Fruit fly (Drosophila melanogaster) whole organism, embryonic: ENCODE results near the gene CG42869.

Source experiments
- CG12299 ChIP-seq: fragments of 200-800 bp; sonication (Bioruptor generic); optimal IDR thresholded peaks from 2 replicates; lab custom pipeline; 2018; ENCODE audit warnings: missing biosample characterization, mild to moderate bottlenecking, missing genetic modification characterization
- CG12659 ChIP-seq: fragments of 200-800 bp; sonication (Bioruptor generic); optimal IDR thresholded peaks from 3 replicates; lab custom pipeline; 2017; ENCODE audit warnings: mild to moderate bottlenecking, missing biosample characterization, missing genetic modification reagents, missing genetic modification characterization
- CG14965 ChIP-seq: fragments of 200-800 bp; sonication (Bioruptor generic); optimal IDR thresholded peaks from 2 replicates; lab custom pipeline; 2016; ENCODE audit warnings: missing biosample characterization, missing genetic modification characterization, borderline replicate concordance
- CG15269 ChIP-seq: fragments of 200-800 bp; sonication (Bioruptor generic); optimal IDR thresholded peaks from 2 replicates; lab custom pipeline; 2018; ENCODE audit warnings: missing biosample characterization, mild to moderate bottlenecking, missing genetic modification characterization, moderate library complexity
- CG17802 ChIP-seq: fragments of 200-800 bp; sonication (Bioruptor generic); optimal IDR thresholded peaks from 2 replicates; lab custom pipeline; 2018; ENCODE audit warnings: missing biosample characterization, mild to moderate bottlenecking, missing genetic modification characterization, moderate library complexity
- CG2889 ChIP-seq: fragments of 200-800 bp; sonication (Bioruptor generic); IDR thresholded peaks from 3 replicates; pipeline ENCODE4 v1.3.6; 2022; ENCODE audit warnings: missing biosample characterization, missing genetic modification characterization
- CG30403 ChIP-seq: fragments of 200-800 bp; sonication (Bioruptor generic); optimal IDR thresholded peaks from 3 replicates; lab custom pipeline; 2016; ENCODE audit warnings: missing biosample characterization, missing genetic modification characterization
- CG3407 ChIP-seq: fragments of 200-800 bp; sonication (Bioruptor generic); optimal IDR thresholded peaks from 2 replicates; lab custom pipeline; 2018; ENCODE audit warnings: missing biosample characterization, mild to moderate bottlenecking, missing genetic modification characterization
- CG4360 ChIP-seq: fragments of 200-800 bp; sonication (Bioruptor generic); IDR thresholded peaks from 2 replicates; pipeline ENCODE4 v1.3.6; 2022; ENCODE audit warnings: missing biosample characterization, missing genetic modification characterization
- CG5180 ChIP-seq: fragments of 200-800 bp; sonication (Bioruptor generic); optimal IDR thresholded peaks from 3 replicates; lab custom pipeline; 2017; ENCODE audit warnings: missing biosample characterization, missing genetic modification characterization, mild to moderate bottlenecking, moderate library complexity, missing genetic modification reagents
- CG7745 ChIP-seq: fragments of 200-800 bp; sonication (Bioruptor generic); optimal IDR thresholded peaks from 2 replicates; lab custom pipeline; 2018; ENCODE audit warnings: missing biosample characterization, mild to moderate bottlenecking, missing genetic modification characterization, moderate library complexity
- CG7928 ChIP-seq: fragments of 200-800 bp; sonication (Bioruptor generic); optimal IDR thresholded peaks from 2 replicates; lab custom pipeline; 2017; ENCODE audit warnings: missing biosample characterization, mild to moderate bottlenecking, missing genetic modification characterization
- CG8290 ChIP-seq, 3 experiments: fragments of 200-800 bp; sonication (Bioruptor generic); optimal IDR thresholded peaks; 2 replicates each; lab custom pipeline; 2016 to 2019; ENCODE audit warnings: missing biosample characterization in 3 of 3, missing genetic modification characterization in 3 of 3, mild to moderate bottlenecking in 2 of 3, moderate library complexity in 1 of 3
- D ChIP-seq, 2 experiments: fragments of 200-800 bp in 1 of 2; fragments of >200 bp in 1 of 2; sonication (Bioruptor generic) in 1 of 2; optimal IDR thresholded peaks; 2 replicates in 1 of 2; 3 replicates in 1 of 2; lab custom pipeline; 2017; ENCODE audit warnings: mild to moderate bottlenecking in 1 of 2, missing biosample characterization in 1 of 2, missing genetic modification characterization in 1 of 2, missing genetic modification reagents in 1 of 2
- Drgx ChIP-seq: fragments of 200-800 bp; sonication (Bioruptor generic); IDR thresholded peaks from 2 replicates; pipeline ENCODE4 v1.3.6; 2022; ENCODE audit warnings: missing biosample characterization, missing genetic modification characterization
- Elba2 ChIP-seq: fragments of 200-800 bp; sonication (Bioruptor generic); optimal IDR thresholded peaks from 3 replicates; lab custom pipeline; 2016; ENCODE audit warnings: missing biosample characterization, missing genetic modification characterization
- Fer1 ChIP-seq: fragments of 200-800 bp; sonication (Bioruptor generic); optimal IDR thresholded peaks from 2 replicates; lab custom pipeline; 2017; ENCODE audit warnings: missing biosample characterization, mild to moderate bottlenecking, missing genetic modification characterization
- Hand ChIP-seq: fragments of 200-800 bp; sonication (Bioruptor generic); optimal IDR thresholded peaks from 2 replicates; lab custom pipeline; 2017; ENCODE audit warnings: mild to moderate bottlenecking, missing biosample characterization, missing genetic modification reagents, missing genetic modification characterization
- HmgZ ChIP-seq: fragments of 200-800 bp; sonication (Bioruptor generic); optimal IDR thresholded peaks from 2 replicates; lab custom pipeline; 2018; ENCODE audit warnings: missing biosample characterization, mild to moderate bottlenecking, missing genetic modification characterization
- Hr51 ChIP-seq, 2 experiments: fragments of 200-800 bp; sonication (Bioruptor generic); optimal IDR thresholded peaks; 2 replicates in 1 of 2; 3 replicates in 1 of 2; lab custom pipeline; 2016 to 2018; ENCODE audit warnings: missing biosample characterization in 2 of 2, missing genetic modification characterization in 2 of 2, mild to moderate bottlenecking in 1 of 2, moderate library complexity in 1 of 2
- Hsf ChIP-seq: fragments of 200-800 bp; sonication (Bioruptor generic); optimal IDR thresholded peaks from 3 replicates; lab custom pipeline; 2016; ENCODE audit warnings: missing biosample characterization, missing genetic modification characterization
- Lhr ChIP-seq: fragments of 200-800 bp; sonication (Bioruptor generic); optimal IDR thresholded peaks from 3 replicates; lab custom pipeline; 2017; ENCODE audit warnings: mild to moderate bottlenecking, missing biosample characterization, missing genetic modification reagents, missing genetic modification characterization
- Opbp ChIP-seq: fragments of 200-800 bp; sonication (Bioruptor generic); IDR thresholded peaks from 3 replicates; pipeline ENCODE4 v1.3.6; 2022; ENCODE audit warnings: missing biosample characterization, missing genetic modification characterization; ENCODE audit not compliant: partially characterized antibody
- Side ChIP-seq: fragments of 200-800 bp; sonication (Bioruptor generic); optimal IDR thresholded peaks from 2 replicates; lab custom pipeline; 2016; ENCODE audit warnings: missing biosample characterization, missing genetic modification characterization
- Sox102F ChIP-seq: fragments of 200-800 bp; sonication (Bioruptor generic); optimal IDR thresholded peaks from 2 replicates; lab custom pipeline; 2018; ENCODE audit warnings: missing biosample characterization, mild to moderate bottlenecking, missing genetic modification characterization, moderate library complexity
- Trl ChIP-seq, 3 experiments: fragments of >200 bp in 2 of 3; fragments of 200-800 bp in 1 of 3; sonication (Bioruptor generic) in 1 of 3; optimal IDR thresholded peaks; 2 replicates in 1 of 3; 3 replicates in 2 of 3; lab custom pipeline; 2016 to 2017; ENCODE audit warnings: missing biosample characterization in 1 of 3, missing genetic modification characterization in 1 of 3
- ase ChIP-seq: fragments of 200-800 bp; sonication (Bioruptor generic); IDR thresholded peaks from 3 replicates; pipeline ENCODE4 v1.3.6; 2022; ENCODE audit warnings: missing biosample characterization, missing genetic modification characterization
- ato ChIP-seq: fragments of 200-800 bp; sonication (Bioruptor generic); IDR thresholded peaks from 2 replicates; pipeline ENCODE4 v1.3.6; 2022; ENCODE audit warnings: missing biosample characterization, missing genetic modification characterization; ENCODE audit not compliant: partially characterized antibody
- bbx ChIP-seq: fragments of 200-800 bp; sonication (Bioruptor generic); IDR thresholded peaks from 2 replicates; pipeline ENCODE4 v1.3.6; 2022; ENCODE audit warnings: missing biosample characterization, missing genetic modification characterization; ENCODE audit not compliant: partially characterized antibody
- ci ChIP-seq: fragments of 200-800 bp; sonication (Bioruptor generic); IDR thresholded peaks from 3 replicates; pipeline ENCODE4 v1.3.6; 2022; ENCODE audit warnings: missing biosample characterization, missing genetic modification characterization
- crp ChIP-seq, 2 experiments: fragments of 200-800 bp; sonication (Bioruptor generic); optimal IDR thresholded peaks; 2 replicates in 1 of 2; 3 replicates in 1 of 2; lab custom pipeline; 2017; ENCODE audit warnings: missing biosample characterization in 2 of 2, missing genetic modification characterization in 2 of 2, mild to moderate bottlenecking in 1 of 2, moderate library complexity in 1 of 2
- dan ChIP-seq: fragments of 200-800 bp; sonication (Bioruptor generic); IDR thresholded peaks from 2 replicates; pipeline ENCODE4 v1.3.6; 2022; ENCODE audit warnings: missing biosample characterization, missing genetic modification characterization
- fd3F ChIP-seq: fragments of 200-800 bp; sonication (Bioruptor generic); optimal IDR thresholded peaks from 2 replicates; lab custom pipeline; 2018; ENCODE audit warnings: missing biosample characterization, mild to moderate bottlenecking, missing genetic modification characterization, moderate library complexity
- nerfin-1 ChIP-seq: fragments of 200-800 bp; sonication (Bioruptor generic); optimal IDR thresholded peaks from 3 replicates; lab custom pipeline; 2019; ENCODE audit warnings: missing biosample characterization, mild to moderate bottlenecking, missing genetic modification characterization, moderate library complexity
- odd ChIP-seq: fragments of 200-800 bp; sonication (Bioruptor generic); optimal IDR thresholded peaks from 2 replicates; lab custom pipeline; 2017; ENCODE audit warnings: missing biosample characterization, mild to moderate bottlenecking, missing genetic modification characterization
- pum ChIP-seq: fragments of 200-800 bp; sonication (Bioruptor generic); optimal IDR thresholded peaks from 2 replicates; lab custom pipeline; 2016; ENCODE audit warnings: missing biosample characterization, missing genetic modification characterization
- repo ChIP-seq: fragments of 200-800 bp; sonication (Bioruptor generic); optimal IDR thresholded peaks from 2 replicates; lab custom pipeline; 2016; ENCODE audit warnings: missing biosample characterization, missing genetic modification characterization
- ro ChIP-seq: fragments of 200-800 bp; sonication (Bioruptor generic); IDR thresholded peaks from 2 replicates; pipeline ENCODE4 v1.3.6; 2022; ENCODE audit warnings: missing biosample characterization, missing genetic modification characterization
- slou ChIP-seq: fragments of 200-800 bp; sonication (Bioruptor generic); optimal IDR thresholded peaks from 3 replicates; lab custom pipeline; 2016; ENCODE audit warnings: missing biosample characterization, missing genetic modification characterization
- sna ChIP-seq: fragments of 200-800 bp; sonication (Bioruptor generic); IDR thresholded peaks from 2 replicates; pipeline ENCODE4 v1.3.6; 2022; ENCODE audit warnings: missing biosample characterization, missing genetic modification characterization; ENCODE audit not compliant: partially characterized antibody
- tap ChIP-seq: fragments of 200-800 bp; optimal IDR thresholded peaks from 3 replicates; lab custom pipeline; 2019; ENCODE audit warnings: missing biosample characterization, mild to moderate bottlenecking, missing genetic modification characterization, moderate library complexity
- tio ChIP-seq: fragments of 200-800 bp; sonication (Bioruptor generic); optimal IDR thresholded peaks from 2 replicates; lab custom pipeline; 2017; ENCODE audit warnings: missing biosample characterization, missing genetic modification characterization, inconsistent platforms
- ttk ChIP-seq: fragments of 200-800 bp; sonication (Bioruptor generic); IDR thresholded peaks from 2 replicates; pipeline ENCODE4 v2.1.2; 2022; ENCODE audit warnings: missing biosample characterization, missing genetic modification characterization
- usp ChIP-seq: fragments of >200 bp; optimal IDR thresholded peaks from 2 replicates; lab custom pipeline; 2017; ENCODE audit warnings: missing biosample characterization, missing genetic modification characterization
- wor ChIP-seq: fragments of 200-800 bp; sonication (Bioruptor generic); IDR thresholded peaks from 2 replicates; pipeline ENCODE4 v1.3.6; 2022; ENCODE audit warnings: missing biosample characterization, missing genetic modification characterization
- zf30C ChIP-seq: fragments of 200-800 bp; sonication (Bioruptor generic); optimal IDR thresholded peaks from 3 replicates; lab custom pipeline; 2018; ENCODE audit warnings: missing biosample characterization, mild to moderate bottlenecking, missing genetic modification characterization

CG42869 gene

dm6 chr3R:21719420-21719933, 17.2 kb downstream of the CG42869 start, which contains the start of gene CG31176 (continued):
- 0 out of 3 replicates have a peak, but pooled peaks have one; percentile 12 for TF ChIP-seq Opbp (GFP tag; lab: Robert Waterston, UW)
- peak; percentile 24; the same call in 1 of the 3 replicates for TF ChIP-seq ci (GFP tag; lab: Robert Waterston, UW)
- no peak for TF ChIP-seq odd
- peak; percentile 44; the same call in 1 of the 2 replicates for TF ChIP-seq bbx (GFP tag; lab: Robert Waterston, UW)
- TF ChIP-seq dan (GFP tag; lab: Robert Waterston, UW) = no peak
- no peak for TF ChIP-seq CG4360
- TF ChIP-seq ase (GFP tag; lab: Robert Waterston, UW) = no peak
- TF ChIP-seq CG7928 (GFP tag; lab: Kevin White, UChicago) = no peak
- TF ChIP-seq CG8290 (GFP tag; optimal IDR thresholded peaks at IDR 0.05; lab: Kevin White, UChicago) = no peak
- TF ChIP-seq CG8290 (tag; optimal IDR thresholded peaks at IDR 0.05; lab: Kevin White, UChicago) = peak in 1 of 2 experiments; percentile 18
- no peak for TF ChIP-seq usp (GFP tag; lab: Kevin White, UChicago)
- no peak for TF ChIP-seq tio (GFP tag; lab: Kevin White, UChicago)
- TF ChIP-seq crp (GFP tag; optimal IDR thresholded peaks at IDR 0.05; lab: Kevin White, UChicago) = peak in 1 of 2 experiments; percentile 46
- TF ChIP-seq D (optimal IDR thresholded peaks at IDR 0.05; lab: Kevin White, UChicago) = no peak
- peak; percentile 2 for TF ChIP-seq D (GFP tag; optimal IDR thresholded peaks at IDR 0.05; lab: Kevin White, UChicago)
- TF ChIP-seq Hsf (GFP tag; lab: Kevin White, UChicago) = no peak
- TF ChIP-seq CG14965 = no peak
- no peak for TF ChIP-seq CG15269
- TF ChIP-seq Trl (optimal IDR thresholded peaks at IDR 0.05; lab: Kevin White, UChicago) = peak in 1 of 2 experiments; percentile 52
- no peak for TF ChIP-seq Trl (GFP tag; optimal IDR thresholded peaks at IDR 0.05; lab: Kevin White, UChicago)
- no peak for TF ChIP-seq CG17802 (tag; lab: Kevin White, UChicago)
- TF ChIP-seq fd3F = no peak
- no peak for TF ChIP-seq HmgZ
- TF ChIP-seq Elba2 (GFP tag; lab: Kevin White, UChicago) = no peak
- no peak for TF ChIP-seq ttk (GFP tag; lab: Robert Waterston, UW)
- TF ChIP-seq ato (GFP tag; lab: Robert Waterston, UW) = 0 out of 2 replicates have a peak, but pooled peaks have one; percentile 23
- TF ChIP-seq, all 482 proteins: peak for 15

dm6 chr3R:21704439-21704838, 32.2 kb downstream of the CG42869 start:
- TF ChIP-seq CG12299 (tag; lab: Kevin White, UChicago) = no peak
- peak; percentile 30; the same call in 1 of the 2 replicates for TF ChIP-seq Drgx (GFP tag; lab: Robert Waterston, UW)
- TF ChIP-seq CG7745 (tag; lab: Kevin White, UChicago) = no peak
- TF ChIP-seq sna = no peak
- TF ChIP-seq CG2889 (GFP tag; lab: Robert Waterston, UW) = 0 out of 3 replicates have a peak, but pooled peaks have one; percentile 13
- TF ChIP-seq Hand = no peak

- TF ChIP-seq Sox102F (GFP tag; lab: Kevin White, UChicago) = peak; percentile 69
- no peak for TF ChIP-seq Lhr
- no peak for TF ChIP-seq pum (GFP tag; lab: Kevin White, UChicago)
- TF ChIP-seq ro (GFP tag; lab: Robert Waterston, UW) = no peak
- TF ChIP-seq CG12659 (GFP tag; lab: Kevin White, UChicago) = peak; percentile 8
- no peak for TF ChIP-seq nerfin-1 (tag; lab: Kevin White, UChicago)
- no peak for TF ChIP-seq tap (tag; lab: Kevin White, UChicago)
- TF ChIP-seq slou (GFP tag; lab: Kevin White, UChicago) = no peak
- TF ChIP-seq CG30403 (GFP tag; lab: Kevin White, UChicago) = peak; percentile 17
- no peak for TF ChIP-seq Side (GFP tag; lab: Kevin White, UChicago)
- TF ChIP-seq Hr51 (GFP tag; optimal IDR thresholded peaks at IDR 0.05; lab: Kevin White, UChicago) = peak in 1 of 2 experiments; percentile 58
- TF ChIP-seq wor = 0 out of 2 replicates have a peak, but pooled peaks have one; percentile 12
- TF ChIP-seq CG5180 (GFP tag; lab: Kevin White, UChicago) = no peak
- no peak for TF ChIP-seq zf30C (GFP tag; lab: Kevin White, UChicago)
- TF ChIP-seq repo (GFP tag; lab: Kevin White, UChicago) = no peak
- no peak for TF ChIP-seq Fer1 (GFP tag; lab: Kevin White, UChicago)
- TF ChIP-seq CG3407 (GFP tag; lab: Kevin White, UChicago) = no peak
Observed at dm6 chr3R:21703346-21703745, 33.3 kb downstream of the CG42869 start.
